Fruit fly (Drosophila melanogaster): ENCODE data around the gene CG6592.

CG6592 gene

dm6 chr3L:6034916-6035315 lies 24.5 kb upstream of the CG6592 start, which contains the start of gene yip7:
yip7 (plus strand) TSS chr3L:6035216.
- TF ChIP-seq CG34422 (GFP tag; IDR thresholded peaks at IDR 0.05) (no peak), zf30C (GFP tag; optimal IDR thresholded peaks at IDR 0.05) (no peak), Asciz (GFP tag; optimal IDR thresholded peaks at IDR 0.05) (no peak), CG13123 (GFP tag; optimal IDR thresholded peaks at IDR 0.05) (no peak), exex (tag; optimal IDR thresholded peaks at IDR 0.05) (peak; percentile 41), sens-2 (GFP tag; IDR thresholded peaks at IDR 0.05) (no peak), Elba2 (GFP tag; optimal IDR thresholded peaks at IDR 0.05) (no peak)

DNA sequence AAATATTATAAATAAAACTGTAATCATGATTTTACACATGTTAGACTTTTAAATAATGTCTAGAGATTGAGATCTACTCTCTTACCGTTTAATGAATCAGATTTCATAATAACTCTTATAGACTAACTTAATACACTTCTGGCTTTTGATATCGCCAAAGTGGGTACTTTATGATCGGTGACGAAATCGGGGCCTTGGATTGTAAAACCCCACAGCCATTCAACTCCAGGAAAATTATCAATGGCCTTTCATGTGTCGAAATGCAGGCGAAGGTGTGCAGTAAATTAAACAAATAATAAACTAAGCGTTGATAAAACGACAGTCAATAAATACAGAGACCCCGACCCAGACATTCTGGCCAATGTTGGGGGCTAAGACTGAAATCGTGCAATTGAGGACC lies 23.3 kb upstream of the CG6592 start:
- no peak for TF ChIP-seq oc (tag; optimal IDR thresholded peaks at IDR 0.05)
- TF ChIP-seq CG3995 (GFP tag; optimal IDR thresholded peaks at IDR 0.05): no peak
- peak; percentile 30 for TF ChIP-seq D19A (tag; optimal IDR thresholded peaks at IDR 0.05)
- no peak for TF ChIP-seq trem (tag; optimal IDR thresholded peaks at IDR 0.05)
- TF ChIP-seq sug (tag; optimal IDR thresholded peaks at IDR 0.05): peak; percentile 26
- TF ChIP-seq lbe (GFP tag; optimal IDR thresholded peaks at IDR 0.05): no peak
- no peak for TF ChIP-seq CG30403 (GFP tag; optimal IDR thresholded peaks at IDR 0.05)
- no peak for TF ChIP-seq fd3F (GFP tag; optimal IDR thresholded peaks at IDR 0.05)

- TF ChIP-seq tna (GFP tag; IDR thresholded peaks at IDR 0.05; ENCODE audit: partially characterized antibody) (no peak), sens (GFP tag) (peak; percentile 23)
Observed at dm6 chr3L:6036811-6037210, 22.6 kb upstream of the CG6592 start, which contains the start of gene CG6462. CG6462 (plus strand) TSS chr3L:6037111.

DNA sequence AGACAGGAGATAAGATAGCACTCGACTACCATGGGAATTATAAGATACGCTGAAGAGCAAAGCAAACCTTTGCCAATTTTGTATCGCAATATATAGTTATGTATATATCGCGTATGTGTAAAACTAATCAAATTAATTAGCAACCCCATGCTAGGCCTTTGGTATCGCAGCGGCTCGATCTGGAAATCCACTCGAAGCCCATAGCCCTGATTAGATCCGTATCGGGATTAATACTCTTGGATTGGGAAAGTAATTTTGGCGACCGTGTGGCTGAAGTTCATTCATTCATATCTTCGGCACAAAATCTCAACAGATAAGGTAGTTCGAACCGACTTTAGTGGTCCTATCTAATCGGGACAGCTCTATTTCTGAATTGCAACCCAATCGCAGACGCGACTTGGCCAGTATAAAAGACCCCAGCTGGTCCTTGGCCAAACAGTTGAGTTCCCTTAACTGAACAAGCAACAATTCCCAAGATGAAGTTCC lies 20.7 kb upstream of the CG6592 start, which contains the start of gene Jon65Aiv:
Gene Jon65Aiv, plus strand, starts transcription at position 436 of the 486 bp plus-strand sequence.
- TF ChIP-seq C15 (GFP tag; IDR thresholded peaks at IDR 0.05): no peak
- TF ChIP-seq Ets65A (GFP tag): peak; percentile 20
- peak; percentile 97 for TF ChIP-seq exex (tag; optimal IDR thresholded peaks at IDR 0.05)
- peak; percentile 91 for TF ChIP-seq mirr (GFP tag; optimal IDR thresholded peaks at IDR 0.05)
- TF ChIP-seq CG18599 (GFP tag; optimal IDR thresholded peaks at IDR 0.05): peak; percentile 8
- peak; percentile 21 for TF ChIP-seq gro (GFP tag; optimal IDR thresholded peaks at IDR 0.05)
- peak; percentile 81 for TF ChIP-seq sug (tag; optimal IDR thresholded peaks at IDR 0.05)
- TF ChIP-seq Hey (tag; optimal IDR thresholded peaks at IDR 0.05): peak; percentile 74
- TF ChIP-seq CG12299 (tag; optimal IDR thresholded peaks at IDR 0.05): no peak
- no peak for TF ChIP-seq Deaf1 (tag; optimal IDR thresholded peaks at IDR 0.05)
- TF ChIP-seq CG34376 (GFP tag; optimal IDR thresholded peaks at IDR 0.05): peak; percentile 70
- TF ChIP-seq grn (GFP tag; optimal IDR thresholded peaks at IDR 0.05): peak; percentile 98

- peak; percentile 18 for TF ChIP-seq sd (tag; optimal IDR thresholded peaks at IDR 0.05)
- peak; percentile 6 for TF ChIP-seq HmgZ (tag; optimal IDR thresholded peaks at IDR 0.05)
- no peak for TF ChIP-seq Ptx1 (GFP tag; IDR thresholded peaks at IDR 0.05)
- TF ChIP-seq CG18599 (GFP tag; optimal IDR thresholded peaks at IDR 0.05): peak; percentile 45
- TF ChIP-seq exex (tag; optimal IDR thresholded peaks at IDR 0.05): peak; percentile 99
- peak; percentile 1 for TF ChIP-seq lab (GFP tag; optimal IDR thresholded peaks at IDR 0.05)
- TF ChIP-seq run (tag; optimal IDR thresholded peaks at IDR 0.05): peak; percentile 82
- no peak for TF ChIP-seq aop (GFP tag; IDR thresholded peaks at IDR 0.05)
- no peak for TF ChIP-seq Sry-β (GFP tag; optimal IDR thresholded peaks at IDR 0.05)
- peak; percentile 76 for TF ChIP-seq gro (GFP tag; optimal IDR thresholded peaks at IDR 0.05)
- peak; percentile 99 for TF ChIP-seq Hey (tag; optimal IDR thresholded peaks at IDR 0.05)
- TF ChIP-seq sug (tag; optimal IDR thresholded peaks at IDR 0.05): peak; percentile 70
- peak; percentile 37; the same call in 1 of the 2 replicates for TF ChIP-seq GATAe (GFP tag; conservative IDR thresholded peaks at IDR 0.05)
- peak; percentile 15 for TF ChIP-seq cwo (GFP tag; optimal IDR thresholded peaks at IDR 0.05)
- no peak for TF ChIP-seq jumu (GFP tag; optimal IDR thresholded peaks at IDR 0.05)
- peak; percentile 88 for TF ChIP-seq mirr (GFP tag; optimal IDR thresholded peaks at IDR 0.05)
- peak; percentile 71 for TF ChIP-seq CG34376 (GFP tag; optimal IDR thresholded peaks at IDR 0.05)
- TF ChIP-seq CG13624 (GFP tag; optimal IDR thresholded peaks at IDR 0.05): no peak
- peak; percentile 83 for TF ChIP-seq grn (GFP tag; optimal IDR thresholded peaks at IDR 0.05)
- TF ChIP-seq btn (GFP tag; optimal IDR thresholded peaks at IDR 0.05): no peak
- no peak for TF ChIP-seq CG6765 (GFP tag; optimal IDR thresholded peaks at IDR 0.05)
Observed at dm6 chr3L:6050230-6050807, 9.1 kb upstream of the CG6592 start, which contains the start of gene Jon65Aiii. Jon65Aiii (plus strand) TSS chr3L:6050757.

All from whole organism, embryonic.